Fruit fly (Drosophila melanogaster) whole organism, embryonic: ENCODE measurements around the gene Rab9D.

Source experiments
- Ada2b ChIP-seq: fragments of 200-800 bp; sonication (Bioruptor generic); IDR thresholded peaks from 2 replicates; pipeline ENCODE4 v1.3.6; 2022; ENCODE audit warnings: missing biosample characterization, missing genetic modification characterization
- CG10147 ChIP-seq: fragments of 200-800 bp; sonication (Bioruptor generic); optimal IDR thresholded peaks from 2 replicates; lab custom pipeline; 2019; ENCODE audit warnings: missing biosample characterization, mild to moderate bottlenecking, missing genetic modification characterization, moderate library complexity
- CG12236 ChIP-seq: fragments of 200-800 bp; sonication (Bioruptor generic); optimal IDR thresholded peaks from 2 replicates; lab custom pipeline; 2016; ENCODE audit warnings: missing biosample characterization, missing genetic modification characterization
- CG12391 ChIP-seq: fragments of 200-800 bp; sonication (Bioruptor generic); optimal IDR thresholded peaks from 3 replicates; lab custom pipeline; 2018; ENCODE audit warnings: missing biosample characterization, mild to moderate bottlenecking, missing genetic modification characterization, moderate library complexity
- CG12659 ChIP-seq: fragments of 200-800 bp; sonication (Bioruptor generic); optimal IDR thresholded peaks from 3 replicates; lab custom pipeline; 2017; ENCODE audit warnings: mild to moderate bottlenecking, missing biosample characterization, missing genetic modification reagents, missing genetic modification characterization
- CG13624 ChIP-seq: fragments of 200-800 bp; sonication (Bioruptor generic); optimal IDR thresholded peaks from 2 replicates; lab custom pipeline; 2016; ENCODE audit warnings: missing biosample characterization, missing genetic modification characterization
- CG15514 ChIP-seq: fragments of 200-800 bp; sonication (Bioruptor generic); optimal IDR thresholded peaks from 3 replicates; lab custom pipeline; 2017; ENCODE audit warnings: missing biosample characterization, missing genetic modification characterization, mild to moderate bottlenecking, moderate library complexity, missing genetic modification reagents
- CG15601 ChIP-seq: fragments of 200-800 bp; sonication (Bioruptor generic); optimal IDR thresholded peaks from 3 replicates; lab custom pipeline; 2019; ENCODE audit warnings: missing biosample characterization, mild to moderate bottlenecking, missing genetic modification characterization, moderate library complexity
- CG2120 ChIP-seq: fragments of 200-800 bp; sonication (Bioruptor generic); optimal IDR thresholded peaks from 3 replicates; lab custom pipeline; 2016; ENCODE audit warnings: missing biosample characterization, missing genetic modification characterization
- CG2712 ChIP-seq: fragments of 200-800 bp; optimal IDR thresholded peaks from 3 replicates; lab custom pipeline; 2019; ENCODE audit warnings: missing biosample characterization, mild to moderate bottlenecking, missing genetic modification characterization, moderate library complexity
- CG34224 ChIP-seq: fragments of 200-800 bp; sonication (Bioruptor generic); IDR thresholded peaks from 3 replicates; pipeline ENCODE4 v1.3.6; 2022; ENCODE audit warnings: missing biosample characterization, missing genetic modification characterization; ENCODE audit not compliant: partially characterized antibody
- CG34422 ChIP-seq: fragments of 200-800 bp; sonication (Bioruptor generic); IDR thresholded peaks from 3 replicates; pipeline ENCODE4 v1.3.6; 2022; ENCODE audit warnings: missing biosample characterization, missing genetic modification characterization
- CG3847 ChIP-seq: fragments of 200-800 bp; sonication (Bioruptor generic); IDR thresholded peaks from 2 replicates; pipeline ENCODE4 v1.3.6; 2022; ENCODE audit warnings: missing biosample characterization, missing genetic modification characterization
- CG3995 ChIP-seq: fragments of 200-800 bp; sonication (Bioruptor generic); optimal IDR thresholded peaks from 3 replicates; lab custom pipeline; 2016; ENCODE audit warnings: missing biosample characterization, missing genetic modification characterization
- CG4854 ChIP-seq: fragments of 200-800 bp; sonication (Bioruptor generic); optimal IDR thresholded peaks from 2 replicates; lab custom pipeline; 2016; ENCODE audit warnings: missing biosample characterization, missing genetic modification characterization, inconsistent platforms
- CG6654 ChIP-seq: fragments of 200-800 bp; sonication (Bioruptor generic); optimal IDR thresholded peaks from 2 replicates; lab custom pipeline; 2017; ENCODE audit warnings: missing biosample characterization, mild to moderate bottlenecking, missing genetic modification characterization
- CG6813 ChIP-seq: fragments of 200-800 bp; sonication (Bioruptor generic); optimal IDR thresholded peaks from 2 replicates; lab custom pipeline; 2017; ENCODE audit warnings: missing biosample characterization, missing genetic modification characterization, mild to moderate bottlenecking, moderate library complexity, missing genetic modification reagents
- CG7372 ChIP-seq: fragments of 200-800 bp; sonication (Bioruptor generic); IDR thresholded peaks from 2 replicates; pipeline ENCODE4 v1.3.6; 2022; ENCODE audit warnings: missing biosample characterization, missing genetic modification characterization
- CG8765 ChIP-seq: fragments of 200-800 bp; sonication (Bioruptor generic); IDR thresholded peaks from 2 replicates; pipeline ENCODE4 v1.3.6; 2022; ENCODE audit warnings: missing biosample characterization, missing genetic modification characterization
- CG9609 ChIP-seq: fragments of 200-800 bp; sonication (Bioruptor generic); optimal IDR thresholded peaks from 3 replicates; lab custom pipeline; 2016; ENCODE audit warnings: missing biosample characterization, missing genetic modification characterization
- CG9727 ChIP-seq: fragments of 200-800 bp; sonication (Bioruptor generic); optimal IDR thresholded peaks from 3 replicates; lab custom pipeline; 2017; ENCODE audit warnings: missing biosample characterization, mild to moderate bottlenecking, missing genetic modification characterization
- Dp ChIP-seq: fragments of 200-800 bp; sonication (Bioruptor generic); optimal IDR thresholded peaks from 2 replicates; lab custom pipeline; 2018; ENCODE audit warnings: missing biosample characterization, mild to moderate bottlenecking, missing genetic modification characterization, moderate library complexity
- Drgx ChIP-seq: fragments of 200-800 bp; sonication (Bioruptor generic); IDR thresholded peaks from 2 replicates; pipeline ENCODE4 v1.3.6; 2022; ENCODE audit warnings: missing biosample characterization, missing genetic modification characterization
- Fer3 ChIP-seq: fragments of 200-800 bp; sonication (Bioruptor generic); optimal IDR thresholded peaks from 2 replicates; lab custom pipeline; 2018; ENCODE audit warnings: missing biosample characterization, mild to moderate bottlenecking, missing genetic modification characterization, moderate library complexity
- Gsc ChIP-seq: fragments of 200-800 bp; sonication (Bioruptor generic); IDR thresholded peaks from 2 replicates; pipeline ENCODE4 v1.3.6; 2022; ENCODE audit warnings: missing biosample characterization, missing genetic modification characterization
- HHEX ChIP-seq: fragments of 200-800 bp; sonication (Bioruptor generic); optimal IDR thresholded peaks from 3 replicates; lab custom pipeline; 2017; ENCODE audit warnings: missing biosample characterization, mild to moderate bottlenecking, missing genetic modification characterization, missing genetic modification reagents
- HLHmδ ChIP-seq: fragments of 200-800 bp; sonication (Bioruptor generic); optimal IDR thresholded peaks from 2 replicates; lab custom pipeline; 2018; ENCODE audit warnings: missing biosample characterization, mild to moderate bottlenecking, missing genetic modification characterization, moderate library complexity
- HmgZ ChIP-seq: fragments of 200-800 bp; sonication (Bioruptor generic); optimal IDR thresholded peaks from 2 replicates; lab custom pipeline; 2018; ENCODE audit warnings: missing biosample characterization, mild to moderate bottlenecking, missing genetic modification characterization
- Lhr ChIP-seq: fragments of 200-800 bp; sonication (Bioruptor generic); optimal IDR thresholded peaks from 3 replicates; lab custom pipeline; 2017; ENCODE audit warnings: mild to moderate bottlenecking, missing biosample characterization, missing genetic modification reagents, missing genetic modification characterization
- NC2α ChIP-seq: fragments of 200-800 bp; sonication (Bioruptor generic); optimal IDR thresholded peaks from 2 replicates; lab custom pipeline; 2016; ENCODE audit warnings: missing biosample characterization, missing genetic modification characterization
- Sin3A ChIP-seq: fragments of >200 bp; optimal IDR thresholded peaks from 2 replicates; lab custom pipeline; 2018
- Stat92E ChIP-seq, 3 experiments: fragments of >200 bp in 2 of 3; fragments of 200-800 bp in 1 of 3; sonication (Bioruptor generic) in 1 of 3; optimal IDR thresholded peaks; 2 replicates each; lab custom pipeline; 2017 to 2019; ENCODE audit warnings: missing biosample characterization in 3 of 3, missing genetic modification characterization in 3 of 3, mild to moderate bottlenecking in 1 of 3, moderate library complexity in 1 of 3
- ase ChIP-seq: fragments of 200-800 bp; sonication (Bioruptor generic); IDR thresholded peaks from 3 replicates; pipeline ENCODE4 v1.3.6; 2022; ENCODE audit warnings: missing biosample characterization, missing genetic modification characterization
- croc ChIP-seq: fragments of 200-800 bp; sonication (Bioruptor generic); conservative IDR thresholded peaks from 3 replicates; pipeline ENCODE4 v1.3.6; 2022; ENCODE audit warnings: missing biosample characterization, missing genetic modification characterization
- lola ChIP-seq, 3 experiments: fragments of >200 bp in 2 of 3; fragments of 200-800 bp in 1 of 3; sonication (Bioruptor generic) in 1 of 3; optimal IDR thresholded peaks; 2 replicates each; lab custom pipeline; 2017 to 2019; ENCODE audit warnings: missing biosample characterization in 3 of 3, missing genetic modification characterization in 3 of 3, mild to moderate bottlenecking in 1 of 3, moderate library complexity in 1 of 3
- mld ChIP-seq: fragments of 200-800 bp; sonication (Bioruptor generic); IDR thresholded peaks from 3 replicates; pipeline ENCODE4 v1.3.6; 2022; ENCODE audit warnings: missing biosample characterization, missing genetic modification characterization; ENCODE audit not compliant: partially characterized antibody
- onecut ChIP-seq: fragments of 200-800 bp; sonication (Bioruptor generic); IDR thresholded peaks from 2 replicates; pipeline ENCODE4 v1.3.6; 2022; ENCODE audit warnings: missing biosample characterization, missing genetic modification characterization
- p53 ChIP-seq: fragments of 200-800 bp; sonication (Bioruptor generic); optimal IDR thresholded peaks from 2 replicates; lab custom pipeline; 2016; ENCODE audit warnings: missing biosample characterization, missing genetic modification characterization
- pan ChIP-seq, 4 experiments: fragments of >200 bp in 3 of 4; fragments of 200-800 bp in 1 of 4; sonication (Bioruptor generic) in 1 of 4; optimal IDR thresholded peaks in 3 of 4; IDR thresholded peaks in 1 of 4; 2 replicates each; pipeline versions ENCODE4 v1.3.6 to Lab custom; 2017 to 2022; ENCODE audit warnings: missing biosample characterization in 2 of 4, missing genetic modification characterization in 2 of 4, mixed read lengths in 1 of 4
- pfk ChIP-seq: fragments of 200-800 bp; sonication (Bioruptor generic); optimal IDR thresholded peaks from 2 replicates; lab custom pipeline; 2018; ENCODE audit warnings: missing biosample characterization, mild to moderate bottlenecking, missing genetic modification characterization, moderate library complexity
- prd ChIP-seq, 3 experiments: fragments of >200 bp in 2 of 3; fragments of 200-800 bp in 1 of 3; sonication (Bioruptor generic) in 1 of 3; optimal IDR thresholded peaks in 2 of 3; IDR thresholded peaks in 1 of 3; 2 replicates in 2 of 3; 3 replicates in 1 of 3; pipeline versions ENCODE4 v1.3.6 to Lab custom; 2017 to 2022; ENCODE audit warnings: missing biosample characterization in 1 of 3, missing genetic modification characterization in 1 of 3
- pum ChIP-seq: fragments of 200-800 bp; sonication (Bioruptor generic); optimal IDR thresholded peaks from 2 replicates; lab custom pipeline; 2016; ENCODE audit warnings: missing biosample characterization, missing genetic modification characterization
- salm ChIP-seq: fragments of 200-800 bp; sonication (Bioruptor generic); optimal IDR thresholded peaks from 2 replicates; lab custom pipeline; 2018; ENCODE audit warnings: missing biosample characterization, mild to moderate bottlenecking, missing genetic modification characterization
- seq ChIP-seq: fragments of 200-800 bp; sonication (Bioruptor generic); IDR thresholded peaks from 2 replicates; pipeline ENCODE4 v1.3.6; 2022; ENCODE audit warnings: missing biosample characterization, missing genetic modification characterization
- sima ChIP-seq: fragments of 200-800 bp; sonication (Bioruptor generic); optimal IDR thresholded peaks from 2 replicates; lab custom pipeline; 2016; ENCODE audit warnings: missing biosample characterization, missing genetic modification characterization
- tio ChIP-seq: fragments of 200-800 bp; sonication (Bioruptor generic); optimal IDR thresholded peaks from 2 replicates; lab custom pipeline; 2017; ENCODE audit warnings: missing biosample characterization, missing genetic modification characterization, inconsistent platforms
- trem ChIP-seq: fragments of 200-800 bp; optimal IDR thresholded peaks from 3 replicates; lab custom pipeline; 2019; ENCODE audit warnings: missing biosample characterization, mild to moderate bottlenecking, missing genetic modification characterization, moderate library complexity
- wor ChIP-seq: fragments of 200-800 bp; sonication (Bioruptor generic); IDR thresholded peaks from 2 replicates; pipeline ENCODE4 v1.3.6; 2022; ENCODE audit warnings: missing biosample characterization, missing genetic modification characterization

The Rab9D gene

DNA sequence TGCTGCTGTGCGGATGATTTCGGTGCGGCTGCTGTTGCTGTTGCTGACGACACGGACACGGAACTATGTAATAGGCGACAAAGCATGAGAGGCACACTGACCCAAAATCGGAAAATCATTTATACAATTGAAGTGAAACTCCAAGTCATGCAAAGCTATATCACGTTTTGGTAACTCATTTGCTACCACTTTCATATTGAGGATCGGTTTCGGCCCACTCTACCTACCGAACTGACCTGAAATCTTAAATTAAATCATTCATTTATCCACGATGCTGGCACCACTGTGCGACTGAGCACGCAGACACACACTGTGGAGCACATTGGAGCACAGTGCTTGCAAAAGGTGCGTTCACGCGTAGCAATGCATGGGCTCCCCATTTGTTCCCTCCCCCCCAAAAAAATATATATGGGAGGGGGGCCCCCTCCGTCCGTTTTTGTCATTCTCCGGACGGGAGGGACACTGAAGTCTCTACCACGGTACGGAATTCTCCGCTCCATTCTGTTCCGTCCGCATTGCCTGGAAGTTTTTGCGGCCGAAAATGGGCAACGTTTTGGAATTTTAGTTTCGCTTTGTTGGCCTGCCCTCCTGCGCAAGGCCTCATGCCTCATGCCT, 18.6 kb upstream of the Rab9D start (continued):
- TF ChIP-seq CG2712 (tag; lab: Kevin White, UChicago) (peak; percentile 29), Sin3A (no peak), ase (GFP tag; lab: Robert Waterston, UW) (peak; percentile 38; the same call in 1 of the 3 replicates), CG34224 (no peak), salm (tag; lab: Kevin White, UChicago) (no peak), CG4854 (GFP tag; lab: Kevin White, UChicago) (no peak), tio (peak; percentile 19), trem (tag; lab: Kevin White, UChicago) (no peak), CG15601 (tag; lab: Kevin White, UChicago) (peak; percentile 19), CG10147 (peak; percentile 2), CG13624 (GFP tag; lab: Kevin White, UChicago) (peak; percentile 1), CG7372 (GFP tag; lab: Robert Waterston, UW) (no peak), NC2α (GFP tag; lab: Kevin White, UChicago) (no peak), CG34422 (GFP tag; lab: Robert Waterston, UW) (0 out of 3 replicates have a peak, but pooled peaks have one; percentile 22), seq (GFP tag; lab: Robert Waterston, UW) (no peak), pan (optimal IDR thresholded peaks at IDR 0.05; lab: Kevin White, UChicago) (no peak), pan (GFP tag; optimal IDR thresholded peaks at IDR 0.05 in 1 of 2, IDR thresholded peaks at IDR 0.05 in 1 of 2) (peak in 1 of 2 experiments; percentile 29), mld (no peak), HmgZ (tag; lab: Kevin White, UChicago) (no peak), CG15514 (GFP tag; lab: Kevin White, UChicago) (peak; percentile 36), Lhr (GFP tag; lab: Kevin White, UChicago) (no peak), HLHmδ (GFP tag; lab: Kevin White, UChicago) (no peak), CG3847 (GFP tag; lab: Robert Waterston, UW) (peak; percentile 42; the same call in 1 of the 2 replicates), CG9609 (GFP tag; lab: Kevin White, UChicago) (peak; percentile 15), croc (GFP tag; lab: Robert Waterston, UW) (no peak), Stat92E (GFP tag; optimal IDR thresholded peaks at IDR 0.05; lab: Kevin White, UChicago) (no peak), p53 (GFP tag; lab: Kevin White, UChicago) (no peak), wor (GFP tag; lab: Robert Waterston, UW) (peak; percentile 48; the same call in 1 of the 2 replicates), Dp (GFP tag; lab: Kevin White, UChicago) (no peak), CG2120 (GFP tag; lab: Kevin White, UChicago) (peak; percentile 36), CG6654 (GFP tag; lab: Kevin White, UChicago) (peak; percentile 42), pfk (GFP tag; lab: Kevin White, UChicago) (no peak), CG6813 (GFP tag; lab: Kevin White, UChicago) (peak; percentile 50), Ada2b (GFP tag; lab: Robert Waterston, UW) (peak; percentile 65), prd (optimal IDR thresholded peaks at IDR 0.05; lab: Kevin White, UChicago) (no peak), prd (GFP tag; IDR thresholded peaks at IDR 0.05; lab: Robert Waterston, UW) (peak; percentile 60; the same call in 1 of the 3 replicates), CG9727 (GFP tag; lab: Kevin White, UChicago) (no peak), CG12659 (GFP tag; lab: Kevin White, UChicago) (peak; percentile 13), Fer3 (tag; lab: Kevin White, UChicago) (peak; percentile 7), Gsc (no peak), Drgx (GFP tag; lab: Robert Waterston, UW) (peak; percentile 88), CG12236 (GFP tag; lab: Kevin White, UChicago) (no peak), onecut (GFP tag; lab: Robert Waterston, UW) (no peak), HHEX (peak; percentile 54), lola (GFP tag; optimal IDR thresholded peaks at IDR 0.05; lab: Kevin White, UChicago) (no peak), CG3995 (GFP tag; lab: Kevin White, UChicago) (no peak), pum (GFP tag; lab: Kevin White, UChicago) (peak; percentile 42), CG12391 (tag; lab: Kevin White, UChicago) (peak; percentile 33), CG8765 (GFP tag; lab: Robert Waterston, UW) (no peak), sima (no peak)
